Worm (Caenorhabditis elegans) whole organism, young adult: ENCODE measurements around the gene C33G3.5.
A peak's percentile ranks its signal among the peaks of the same experiment; 100 is the strongest.

Experiments used
- C06A6.2 ChIP-seq: fragments of 200-800 bp; sonication (Bioruptor generic); conservative IDR thresholded peaks from 2 replicates; pipeline ENCODE4 v1.3.6; 2022; ENCODE audit warnings: missing genetic modification characterization, missing compliant biosample characterization
- F10E7.11 ChIP-seq: sonication (generic microtip); optimal IDR thresholded peaks from 2 replicates; lab custom pipeline; 2017; ENCODE audit warnings: mild to moderate bottlenecking, missing genetic modification characterization, moderate library complexity, missing compliant biosample characterization
- F22D6.2 ChIP-seq: sonication (generic microtip); optimal IDR thresholded peaks from 2 replicates; lab custom pipeline; 2016; ENCODE audit warnings: mild to moderate bottlenecking, missing genetic modification characterization, missing compliant biosample characterization
- F37B4.10 ChIP-seq: fragments of 200-800 bp; sonication (Bioruptor generic); IDR thresholded peaks from 2 replicates; pipeline ENCODE4 v1.3.6; 2022; ENCODE audit warnings: missing genetic modification characterization, missing compliant biosample characterization
- F39B2.1 ChIP-seq: fragments of 200-800 bp; sonication (Bioruptor generic); IDR thresholded peaks from 2 replicates; pipeline ENCODE4 v1.3.6; 2022; ENCODE audit warnings: missing genetic modification reagents, missing genetic modification characterization, missing compliant biosample characterization
- K12H6.12 ChIP-seq: fragments of 200-800 bp; sonication (Bioruptor generic); optimal IDR thresholded peaks from 2 replicates; lab custom pipeline; 2018; ENCODE audit warnings: mild to moderate bottlenecking, missing genetic modification characterization, missing compliant biosample characterization
- Y53G8AR.9 ChIP-seq: fragments of 200-800 bp; sonication (Bioruptor generic); conservative IDR thresholded peaks from 2 replicates; pipeline ENCODE4 v1.3.6; 2022; ENCODE audit warnings: missing genetic modification reagents, missing genetic modification characterization, missing compliant biosample characterization
- Y79H2A.3 ChIP-seq: fragments of 200-800 bp; sonication (Bioruptor generic); conservative IDR thresholded peaks from 2 replicates; pipeline ENCODE4 v1.3.6; 2022; ENCODE audit warnings: missing genetic modification reagents, missing genetic modification characterization, missing compliant biosample characterization
- akir-1 ChIP-seq: fragments of 200-800 bp; sonication (Bioruptor generic); optimal IDR thresholded peaks from 2 replicates; lab custom pipeline; 2018; ENCODE audit warnings: mild to moderate bottlenecking, missing genetic modification characterization, moderate library complexity, missing compliant biosample characterization
- ama-1 ChIP-seq, 3 experiments: fragments of 150-350 bp in 1 of 3; sonication (generic microtip) in 2 of 3; optimal IDR thresholded peaks; 2 replicates each; lab custom pipeline; 2014 to 2018; ENCODE audit warnings: missing biosample characterization in 2 of 3, missing genetic modification characterization in 2 of 3, missing genetic modification reagents in 2 of 3
- aptf-2 ChIP-seq: fragments of 200-800 bp; sonication (Bioruptor generic); conservative IDR thresholded peaks from 2 replicates; pipeline ENCODE4 v1.3.6; 2022; ENCODE audit warnings: missing genetic modification reagents, missing genetic modification characterization, missing compliant biosample characterization
- aptf-3 ChIP-seq: fragments of 200-800 bp; sonication (Bioruptor generic); IDR thresholded peaks from 2 replicates; pipeline ENCODE4 v1.3.6; 2022; ENCODE audit warnings: missing genetic modification characterization, missing compliant biosample characterization
- atf-7 ChIP-seq: sonication (generic microtip); optimal IDR thresholded peaks from 2 replicates; lab custom pipeline; 2017; ENCODE audit warnings: mild to moderate bottlenecking, missing genetic modification characterization, missing compliant biosample characterization
- attf-5 ChIP-seq: fragments of 200-800 bp; sonication (Bioruptor generic); optimal IDR thresholded peaks from 2 replicates; lab custom pipeline; 2018; ENCODE audit warnings: mild to moderate bottlenecking, missing genetic modification characterization, missing compliant biosample characterization
- ceh-79 ChIP-seq: sonication (generic microtip); optimal IDR thresholded peaks from 2 replicates; lab custom pipeline; 2017; ENCODE audit warnings: mild to moderate bottlenecking, missing genetic modification characterization, missing compliant biosample characterization
- ceh-91 ChIP-seq: fragments of 200-800 bp; sonication (Bioruptor generic); IDR thresholded peaks from 2 replicates; pipeline ENCODE4 v1.3.6; 2022; ENCODE audit warnings: missing genetic modification reagents, missing genetic modification characterization, missing compliant biosample characterization
- die-1 ChIP-seq: sonication (generic microtip); optimal IDR thresholded peaks from 2 replicates; lab custom pipeline; 2016; ENCODE audit warnings: missing genotype, mild to moderate bottlenecking, missing genetic modification characterization, missing compliant biosample characterization
- dox-1 ChIP-seq: fragments of 200-800 bp; sonication (Bioruptor generic); IDR thresholded peaks from 2 replicates; pipeline ENCODE4 v1.3.6; 2022; ENCODE audit warnings: missing genetic modification reagents, missing genetic modification characterization, missing compliant biosample characterization
- egrh-3 ChIP-seq: fragments of 200-800 bp; sonication (Bioruptor generic); IDR thresholded peaks from 2 replicates; pipeline ENCODE4 v1.3.6; 2022; ENCODE audit warnings: missing genetic modification reagents, missing genetic modification characterization, missing compliant biosample characterization
- ekl-4 ChIP-seq: fragments of 200-800 bp; sonication (Bioruptor generic); IDR thresholded peaks from 2 replicates; pipeline ENCODE4 v1.3.6; 2022; ENCODE audit warnings: missing genetic modification reagents, missing genetic modification characterization, missing compliant biosample characterization
- fkh-3 ChIP-seq: sonication (generic microtip); optimal IDR thresholded peaks from 2 replicates; lab custom pipeline; 2016; ENCODE audit warnings: mild to moderate bottlenecking, missing genetic modification characterization, missing compliant biosample characterization
- gei-17 ChIP-seq: fragments of 200-800 bp; sonication (Bioruptor generic); optimal IDR thresholded peaks from 2 replicates; lab custom pipeline; 2018; ENCODE audit warnings: mild to moderate bottlenecking, missing genetic modification characterization, missing compliant biosample characterization
- him-1 ChIP-seq: sonication (generic microtip); optimal IDR thresholded peaks from 2 replicates; lab custom pipeline; 2016; ENCODE audit warnings: missing genotype, missing genetic modification reagents, missing genetic modification characterization, missing compliant biosample characterization
- hlh-26 ChIP-seq: fragments of 200-800 bp; sonication (Bioruptor generic); conservative IDR thresholded peaks from 2 replicates; pipeline ENCODE4 v1.3.6; 2022; ENCODE audit warnings: missing genetic modification reagents, missing genetic modification characterization, missing compliant biosample characterization
- hmg-1.2 ChIP-seq: fragments of 200-800 bp; sonication (Bioruptor generic); IDR thresholded peaks from 2 replicates; pipeline ENCODE4 v1.3.6; 2022; ENCODE audit warnings: missing genetic modification reagents, missing genetic modification characterization, missing compliant biosample characterization
- lag-1 ChIP-seq: fragments of 200-800 bp; sonication (Bioruptor generic); IDR thresholded peaks from 2 replicates; pipeline ENCODE4 v1.3.6; 2022; ENCODE audit warnings: missing genetic modification reagents, missing genetic modification characterization, missing compliant biosample characterization
- let-526 ChIP-seq: fragments of 200-800 bp; sonication (Bioruptor generic); IDR thresholded peaks from 2 replicates; pipeline ENCODE4 v1.3.6; 2022; ENCODE audit warnings: missing genetic modification reagents, missing genetic modification characterization, missing compliant biosample characterization
- let-607 ChIP-seq, 2 experiments: fragments of 200-800 bp in 1 of 2; sonication (Bioruptor generic) in 1 of 2; sonication (generic microtip) in 1 of 2; optimal IDR thresholded peaks; 2 replicates each; lab custom pipeline; 2016 to 2018; ENCODE audit warnings: mild to moderate bottlenecking in 2 of 2, missing compliant biosample characterization in 2 of 2, missing genetic modification characterization in 2 of 2, moderate library complexity in 2 of 2, missing genotype in 1 of 2
- lin-35 ChIP-seq, 3 experiments: fragments of 150-350 bp in 2 of 3; sonication (generic microtip) in 1 of 3; optimal IDR thresholded peaks; 2 replicates each; lab custom pipeline; 2014 to 2018; ENCODE audit warnings: missing biosample characterization in 3 of 3, missing genetic modification characterization in 3 of 3, missing genetic modification reagents in 3 of 3
- lin-40 ChIP-seq: sonication (generic microtip); optimal IDR thresholded peaks from 2 replicates; lab custom pipeline; 2016; ENCODE audit warnings: missing genetic modification characterization, mild to moderate bottlenecking, missing compliant biosample characterization, missing genotype, missing genetic modification reagents
- mcd-1 ChIP-seq: fragments of 200-800 bp; sonication (Bioruptor generic); IDR thresholded peaks from 2 replicates; pipeline ENCODE4 v1.3.6; 2022; ENCODE audit warnings: missing genetic modification reagents, missing genetic modification characterization, missing compliant biosample characterization
- mel-28 ChIP-seq: sonication (generic microtip); optimal IDR thresholded peaks from 2 replicates; lab custom pipeline; 2016; ENCODE audit warnings: borderline replicate concordance, mild to moderate bottlenecking, missing genetic modification characterization, missing compliant biosample characterization
- nhr-120 ChIP-seq: fragments of 200-800 bp; sonication (Bioruptor generic); IDR thresholded peaks from 2 replicates; pipeline ENCODE4 v1.3.6; 2022; ENCODE audit warnings: missing genetic modification characterization, missing compliant biosample characterization
- nhr-27 ChIP-seq: fragments of 200-800 bp; sonication (Bioruptor generic); optimal IDR thresholded peaks from 2 replicates; lab custom pipeline; 2018; ENCODE audit warnings: mild to moderate bottlenecking, missing genetic modification characterization, moderate library complexity, missing compliant biosample characterization
- nhr-80 ChIP-seq: sonication (generic microtip); optimal IDR thresholded peaks from 2 replicates; lab custom pipeline; 2016; ENCODE audit warnings: missing genetic modification characterization, missing compliant biosample characterization
- rpc-1 ChIP-seq, 2 experiments: fragments of 150-350 bp in 1 of 2; sonication (generic microtip) in 1 of 2; optimal IDR thresholded peaks; 2 replicates each; lab custom pipeline; 2014 to 2018; ENCODE audit warnings: missing biosample characterization in 1 of 2, missing genetic modification characterization in 1 of 2, missing genetic modification reagents in 1 of 2, missing genotype in 1 of 2
- snpc-4 ChIP-seq, 5 experiments: fragments of 150-350 bp in 1 of 5; sonication (generic microtip) in 4 of 5; optimal IDR thresholded peaks; 2 replicates each; lab custom pipeline; 2014 to 2018; ENCODE audit warnings: missing genetic modification characterization in 5 of 5, missing biosample characterization in 3 of 5, antibody characterized with exemption in 2 of 5, mild to moderate bottlenecking in 2 of 5, missing compliant biosample characterization in 2 of 5, missing genotype in 2 of 5, moderate library complexity in 2 of 5, missing genetic modification reagents in 1 of 5
- tbx-9 ChIP-seq: sonication (generic microtip); optimal IDR thresholded peaks from 2 replicates; lab custom pipeline; 2016; ENCODE audit warnings: borderline replicate concordance, missing genetic modification characterization, inconsistent platforms, missing compliant biosample characterization
- tlf-1 ChIP-seq: fragments of 200-800 bp; sonication (Bioruptor generic); optimal IDR thresholded peaks from 2 replicates; lab custom pipeline; 2018; ENCODE audit warnings: mild to moderate bottlenecking, missing genetic modification characterization, missing compliant biosample characterization
- unc-62 ChIP-seq: fragments of 150-350 bp; optimal IDR thresholded peaks from 2 replicates; lab custom pipeline; 2014; ENCODE audit warnings: missing biosample characterization, missing genetic modification reagents, missing genetic modification characterization
- ztf-22 ChIP-seq: fragments of 200-800 bp; sonication (Bioruptor generic); optimal IDR thresholded peaks from 2 replicates; lab custom pipeline; 2018; ENCODE audit warnings: mild to moderate bottlenecking, missing genetic modification characterization, moderate library complexity, missing compliant biosample characterization
- ztf-28 ChIP-seq: fragments of 200-800 bp; sonication (Bioruptor generic); IDR thresholded peaks from 2 replicates; pipeline ENCODE4 v1.3.6; 2022; ENCODE audit warnings: missing genetic modification reagents, missing genetic modification characterization, missing compliant biosample characterization
- ztf-3 ChIP-seq: fragments of 200-800 bp; sonication (Bioruptor generic); optimal IDR thresholded peaks from 2 replicates; lab custom pipeline; 2018; ENCODE audit warnings: mild to moderate bottlenecking, missing genetic modification characterization, missing compliant biosample characterization

Gene C33G3.5

ce11 chrX:14115480-14116161, 37.1 kb upstream of the C33G3.5 start, which contains the start of gene F28H6.7 (continued):
- TF ChIP-seq aptf-2, result no peak; the same call in 1 of the 2 replicates
- no peak for TF ChIP-seq mel-28 (tag; lab: Kevin White, UChicago)
- no peak for TF ChIP-seq F39B2.1
- TF ChIP-seq C06A6.2 (GFP tag; lab: Robert Waterston, UW), result no peak
- TF ChIP-seq nhr-80 (tag; lab: Kevin White, UChicago), result peak; percentile 21
- TF ChIP-seq aptf-3 (GFP tag; lab: Robert Waterston, UW), result peak; percentile 73; the same call in 1 of the 2 replicates
- peak; percentile 48 for TF ChIP-seq nhr-27
- no peak for TF ChIP-seq ztf-3 (GFP tag; lab: Kevin White, UChicago)
- peak in 1 of 2 experiments; percentile 45 for TF ChIP-seq let-607 (tag; optimal IDR thresholded peaks at IDR 0.05; lab: Kevin White, UChicago)
- TF ChIP-seq lag-1 (GFP tag; lab: Robert Waterston, UW), result no peak
- TF ChIP-seq hmg-1.2 (GFP tag; lab: Robert Waterston, UW), result peak; percentile 73
- TF ChIP-seq fkh-3, result no peak
- TF ChIP-seq akir-1 (GFP tag; lab: Kevin White, UChicago), result no peak
- TF ChIP-seq atf-7, result peak; percentile 8
- no peak for TF ChIP-seq let-526 (GFP tag; lab: Robert Waterston, UW)
- TF ChIP-seq rpc-1 (optimal IDR thresholded peaks at IDR 0.05; lab: Kevin White, UChicago), result peak; percentile 84
- peak; percentile 85 for TF ChIP-seq rpc-1 (tag; optimal IDR thresholded peaks at IDR 0.05; lab: Kevin White, UChicago)
- no peak for TF ChIP-seq tbx-9
- peak; percentile 21 for TF ChIP-seq K12H6.12
- no peak for TF ChIP-seq ama-1 (optimal IDR thresholded peaks at IDR 0.05; lab: Kevin White, UChicago)
- TF ChIP-seq ama-1 (GFP tag; optimal IDR thresholded peaks at IDR 0.05; lab: Kevin White, UChicago), result peak in 1 of 2 experiments; percentile 15
- TF ChIP-seq F37B4.10 (GFP tag; lab: Robert Waterston, UW), result no peak
- peak; percentile 82 for TF ChIP-seq die-1 (tag; lab: Kevin White, UChicago)
- TF ChIP-seq dox-1 (GFP tag; lab: Robert Waterston, UW), result no peak; the same call in 1 of the 2 replicates
- no peak for TF ChIP-seq F10E7.11 (tag; lab: Kevin White, UChicago)
- no peak for TF ChIP-seq Y53G8AR.9
- peak; percentile 65 for TF ChIP-seq snpc-4 (GFP tag; optimal IDR thresholded peaks at IDR 0.05; lab: Kevin White, UChicago)
- peak in 2 of 4 experiments; percentile 59 to 74 for TF ChIP-seq snpc-4 (tag; optimal IDR thresholded peaks at IDR 0.05; lab: Kevin White, UChicago)
- TF ChIP-seq ceh-91 (GFP tag; lab: Robert Waterston, UW), result no peak
- no peak for TF ChIP-seq hlh-26 (GFP tag; lab: Robert Waterston, UW)
- no peak; the same call in 1 of the 2 replicates for TF ChIP-seq mcd-1 (GFP tag; lab: Robert Waterston, UW)
- no peak for TF ChIP-seq tlf-1 (GFP tag; lab: Kevin White, UChicago)
- no peak for TF ChIP-seq gei-17 (GFP tag; lab: Kevin White, UChicago)
- TF ChIP-seq ceh-79 (tag; lab: Kevin White, UChicago), result peak; percentile 27
- no peak for TF ChIP-seq ekl-4 (GFP tag; lab: Robert Waterston, UW)
- TF ChIP-seq lin-40, result peak; percentile 44
- no peak for TF ChIP-seq attf-5 (GFP tag; lab: Kevin White, UChicago)
- TF ChIP-seq F22D6.2 (tag; lab: Kevin White, UChicago), result no peak
- TF ChIP-seq Y79H2A.3 (GFP tag; lab: Robert Waterston, UW), result no peak
- TF ChIP-seq him-1, result peak; percentile 82
- no peak for TF ChIP-seq nhr-120
- TF ChIP-seq ztf-22, result no peak
- TF ChIP-seq lin-35 (GFP tag; optimal IDR thresholded peaks at IDR 0.05; lab: Kevin White, UChicago), result peak in 1 of 3 experiments; percentile 65
- peak; percentile 27; the same call in 1 of the 2 replicates for TF ChIP-seq egrh-3
- no peak for TF ChIP-seq unc-62 (GFP tag; lab: Kevin White, UChicago)
- TF ChIP-seq ztf-28, result peak; percentile 61; the same call in 1 of the 2 replicates
